Worm (Caenorhabditis elegans) whole organism, late embryonic: ENCODE measurements around the gene strd-1.
A peak's percentile ranks its signal among the peaks of the same experiment; 100 is the strongest.

Experiments
- C08G9.2 ChIP-seq: sonication (generic microtip); optimal IDR thresholded peaks from 2 replicates; lab custom pipeline; 2016; ENCODE audit warnings: mild to moderate bottlenecking, missing genetic modification characterization, moderate library complexity, missing compliant biosample characterization
- C38D4.7 ChIP-seq: fragments of 200-800 bp; sonication (Bioruptor generic); optimal IDR thresholded peaks from 2 replicates; lab custom pipeline; 2018; ENCODE audit warnings: mild to moderate bottlenecking, missing genetic modification characterization, moderate library complexity, missing compliant biosample characterization
- F13H6.1 ChIP-seq: sonication (generic microtip); optimal IDR thresholded peaks from 2 replicates; lab custom pipeline; 2016; ENCODE audit warnings: missing genetic modification characterization, missing compliant biosample characterization
- K02D7.2 ChIP-seq: sonication (generic microtip); optimal IDR thresholded peaks from 2 replicates; lab custom pipeline; 2017; ENCODE audit warnings: mild to moderate bottlenecking, missing genetic modification characterization, missing compliant biosample characterization
- K09A11.1 ChIP-seq: sonication (generic microtip); optimal IDR thresholded peaks from 2 replicates; lab custom pipeline; 2017; ENCODE audit warnings: antibody characterized with exemption, mild to moderate bottlenecking, missing genetic modification characterization, missing compliant biosample characterization; ENCODE audit not compliant: insufficient read depth
- T23F11.4 ChIP-seq: fragments of 200-800 bp; sonication (Bioruptor generic); optimal IDR thresholded peaks from 2 replicates; lab custom pipeline; 2018; ENCODE audit warnings: mild to moderate bottlenecking, missing genetic modification characterization, missing compliant biosample characterization
- Y22D7AL.16 ChIP-seq: sonication (generic microtip); optimal IDR thresholded peaks from 2 replicates; lab custom pipeline; 2016; ENCODE audit warnings: missing genetic modification characterization, missing compliant biosample characterization
- ama-1 ChIP-seq: fragments of 150-350 bp; optimal IDR thresholded peaks from 2 replicates; lab custom pipeline; 2014
- ceh-14 ChIP-seq: sonication (generic microtip); optimal IDR thresholded peaks from 2 replicates; lab custom pipeline; 2016; ENCODE audit warnings: missing genotype, missing genetic modification characterization, missing compliant biosample characterization
- ceh-30 ChIP-seq: fragments of 150-350 bp; optimal IDR thresholded peaks from 2 replicates; lab custom pipeline; 2014; ENCODE audit warnings: missing biosample characterization, missing genetic modification characterization
- ceh-31 ChIP-seq: sonication (generic microtip); optimal IDR thresholded peaks from 2 replicates; lab custom pipeline; 2016; ENCODE audit warnings: missing genetic modification characterization, missing compliant biosample characterization
- che-1 ChIP-seq: sonication (generic microtip); optimal IDR thresholded peaks from 2 replicates; lab custom pipeline; 2016; ENCODE audit warnings: mild to moderate bottlenecking, missing genetic modification characterization, missing compliant biosample characterization
- dve-1 ChIP-seq: sonication (generic microtip); optimal IDR thresholded peaks from 2 replicates; lab custom pipeline; 2017; ENCODE audit warnings: antibody characterized with exemption, mild to moderate bottlenecking, missing genetic modification characterization, missing compliant biosample characterization
- elt-2 ChIP-seq: sonication (generic microtip); optimal IDR thresholded peaks from 2 replicates; lab custom pipeline; 2016; ENCODE audit warnings: missing genetic modification reagents, missing genetic modification characterization, missing compliant biosample characterization
- eyg-1 ChIP-seq: sonication (generic microtip); optimal IDR thresholded peaks from 2 replicates; lab custom pipeline; 2016; ENCODE audit warnings: missing genotype, missing genetic modification characterization, missing compliant biosample characterization
- gmeb-2 ChIP-seq: sonication (generic microtip); optimal IDR thresholded peaks from 2 replicates; lab custom pipeline; 2016; ENCODE audit warnings: missing genetic modification characterization, inconsistent platforms, missing compliant biosample characterization
- hlh-30 ChIP-seq: sonication (generic microtip); optimal IDR thresholded peaks from 2 replicates; lab custom pipeline; 2017; ENCODE audit warnings: antibody characterized with exemption, missing genetic modification characterization, missing compliant biosample characterization; ENCODE audit not compliant: insufficient read depth
- hlh-6 ChIP-seq: sonication (generic microtip); optimal IDR thresholded peaks from 2 replicates; lab custom pipeline; 2016; ENCODE audit warnings: missing genotype, missing genetic modification characterization, missing compliant biosample characterization
- lim-6 ChIP-seq: sonication (generic microtip); optimal IDR thresholded peaks from 2 replicates; lab custom pipeline; 2016; ENCODE audit warnings: missing genetic modification characterization, missing compliant biosample characterization
- nhr-11 ChIP-seq: fragments of 150-350 bp; optimal IDR thresholded peaks from 2 replicates; lab custom pipeline; 2014; ENCODE audit warnings: missing biosample characterization, missing genetic modification characterization
- nhr-232 ChIP-seq: sonication (generic microtip); optimal IDR thresholded peaks from 2 replicates; lab custom pipeline; 2016; ENCODE audit warnings: missing genetic modification characterization, missing compliant biosample characterization
- odd-2 ChIP-seq: sonication (generic microtip); optimal IDR thresholded peaks from 2 replicates; lab custom pipeline; 2017; ENCODE audit warnings: antibody characterized with exemption, mild to moderate bottlenecking, missing genetic modification characterization, missing compliant biosample characterization
- pat-9 ChIP-seq: fragments of 200-800 bp; sonication (Bioruptor generic); optimal IDR thresholded peaks from 2 replicates; lab custom pipeline; 2018; ENCODE audit warnings: mild to moderate bottlenecking, missing genetic modification characterization, moderate library complexity, missing compliant biosample characterization
- rnt-1 ChIP-seq: sonication (generic microtip); optimal IDR thresholded peaks from 2 replicates; lab custom pipeline; 2016; ENCODE audit warnings: missing genetic modification characterization, missing compliant biosample characterization
- sdc-2 ChIP-seq: sonication (generic microtip); optimal IDR thresholded peaks from 2 replicates; lab custom pipeline; 2016; ENCODE audit warnings: missing genotype, missing genetic modification characterization, missing compliant biosample characterization
- sox-4 ChIP-seq: sonication (generic microtip); optimal IDR thresholded peaks from 2 replicates; lab custom pipeline; 2017; ENCODE audit warnings: mild to moderate bottlenecking, missing genetic modification characterization, inconsistent platforms, missing compliant biosample characterization
- ttx-3 ChIP-seq: sonication (generic microtip); optimal IDR thresholded peaks from 2 replicates; lab custom pipeline; 2016; ENCODE audit warnings: missing genetic modification reagents, missing genetic modification characterization, missing compliant biosample characterization
- unc-3 ChIP-seq, 2 experiments: fragments of 200-800 bp in 1 of 2; sonication (Bioruptor generic) in 1 of 2; sonication (generic microtip) in 1 of 2; conservative IDR thresholded peaks in 1 of 2; optimal IDR thresholded peaks in 1 of 2; 2 replicates each; pipeline versions ENCODE4 v1.3.6 to Lab custom; 2016 to 2022; ENCODE audit warnings: missing compliant biosample characterization in 2 of 2, missing genetic modification characterization in 2 of 2, missing genetic modification reagents in 1 of 2
- unc-42 ChIP-seq: sonication (generic microtip); optimal IDR thresholded peaks from 2 replicates; lab custom pipeline; 2016; ENCODE audit warnings: missing genotype, missing genetic modification characterization, missing compliant biosample characterization
- unc-55 ChIP-seq: sonication (generic microtip); optimal IDR thresholded peaks from 2 replicates; lab custom pipeline; 2017; ENCODE audit warnings: missing biosample characterization, missing genetic modification reagents, missing genetic modification characterization
- zip-5 ChIP-seq: sonication (generic microtip); optimal IDR thresholded peaks from 2 replicates; lab custom pipeline; 2016; ENCODE audit warnings: missing genetic modification characterization, missing compliant biosample characterization

The strd-1 gene

DNA sequence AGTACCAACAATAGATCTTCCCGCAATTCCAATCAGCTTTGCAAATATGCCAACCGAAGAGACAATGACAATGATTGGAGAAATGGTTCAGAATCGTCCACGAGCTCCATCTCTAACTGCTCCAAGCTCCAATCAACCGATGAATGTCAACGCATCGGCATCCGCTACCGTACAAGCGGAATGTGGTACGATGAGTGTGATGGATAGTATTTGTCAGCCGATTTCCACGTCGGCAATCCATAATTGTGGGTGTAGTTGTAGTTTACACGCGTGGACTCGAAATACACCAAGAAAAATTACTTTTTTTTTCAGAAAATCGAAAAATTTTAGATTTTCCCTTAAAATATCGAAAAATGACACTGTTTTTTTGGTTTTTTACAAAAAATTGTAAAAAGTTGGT, 4.3 kb upstream of the strd-1 start:
- TF ChIP-seq K09A11.1 (tag; lab: Kevin White, UChicago) = no peak

- TF ChIP-seq sox-4 (tag; lab: Kevin White, UChicago) (no peak), eyg-1 (tag; lab: Kevin White, UChicago) (no peak), hlh-30 (tag; lab: Kevin White, UChicago) (no peak), K02D7.2 (tag; lab: Kevin White, UChicago) (no peak), ceh-30 (no peak), hlh-6 (tag; lab: Kevin White, UChicago) (no peak), odd-2 (tag; lab: Kevin White, UChicago) (no peak), F13H6.1 (tag; lab: Kevin White, UChicago) (no peak), ttx-3 (no peak)
Measured at ce11 chrIII:10945537-10945936, 1.7 kb upstream of the strd-1 start.

DNA sequence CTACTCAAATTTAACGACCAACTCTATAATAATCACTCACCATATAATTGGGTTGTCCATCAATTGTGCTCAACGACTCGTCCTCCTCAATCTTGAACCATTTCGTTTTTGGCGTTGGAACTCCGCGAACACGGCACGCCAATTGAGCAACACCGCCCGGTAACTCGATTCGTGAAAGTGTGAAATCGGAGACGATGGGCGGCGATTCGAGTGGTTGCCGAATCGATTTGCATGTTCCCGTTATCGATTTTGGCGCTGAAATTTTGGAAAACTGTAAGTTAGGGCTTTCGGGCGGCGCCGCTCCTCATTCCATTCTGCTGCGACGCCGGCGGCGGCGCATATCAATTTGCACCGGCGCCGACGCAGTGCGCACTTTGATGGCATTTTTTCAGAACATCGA, 4.5 kb downstream of the strd-1 start:
- no peak for TF ChIP-seq C08G9.2 (tag; lab: Kevin White, UChicago)
- TF ChIP-seq Y22D7AL.16 = no peak
- no peak for TF ChIP-seq zip-5 (tag; lab: Kevin White, UChicago)

DNA sequence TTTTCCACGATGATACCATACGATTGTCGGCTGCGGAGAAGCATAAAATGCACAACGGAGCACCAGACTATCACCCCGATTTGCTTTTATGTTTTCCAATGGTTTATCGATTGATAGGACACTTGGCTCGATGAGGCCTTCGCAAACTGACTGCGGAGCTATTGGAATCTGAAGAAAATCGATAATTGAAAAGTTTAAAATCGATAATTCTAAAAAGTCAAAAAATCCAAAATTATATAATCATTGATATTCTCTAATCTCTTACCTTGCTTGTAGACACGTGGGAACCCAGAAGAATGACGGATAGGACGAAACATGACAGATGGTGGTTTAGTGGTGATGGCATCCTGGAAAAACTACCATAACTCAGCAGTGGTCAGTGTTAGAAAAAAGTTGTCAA, 5.9 kb downstream of the strd-1 start, which contains the start of gene zig-5:
zig-5 (minus strand) TSS at position 349 of the 400 bp plus-strand sequence.
- TF ChIP-seq T23F11.4 = no peak
- TF ChIP-seq unc-3 (GFP tag; conservative IDR thresholded peaks at IDR 0.05; lab: Robert Waterston, UW) = no peak
- no peak for TF ChIP-seq unc-3 (tag; optimal IDR thresholded peaks at IDR 0.05; lab: Kevin White, UChicago)
- TF ChIP-seq unc-42 = no peak
- no peak for TF ChIP-seq ceh-14 (tag; lab: Kevin White, UChicago)
- TF ChIP-seq ceh-31 (tag; lab: Kevin White, UChicago) = no peak
- TF ChIP-seq sdc-2 (tag; lab: Kevin White, UChicago) = no peak
- TF ChIP-seq gmeb-2 (tag; lab: Kevin White, UChicago) = no peak
- TF ChIP-seq ttx-3 = no peak

- TF ChIP-seq elt-2 (no peak), nhr-232 (no peak), nhr-11 (tag; lab: Kevin White, UChicago) (no peak)
Measured at ce11 chrIII:10957236-10957635, 10.0 kb downstream of the strd-1 start.

DNA sequence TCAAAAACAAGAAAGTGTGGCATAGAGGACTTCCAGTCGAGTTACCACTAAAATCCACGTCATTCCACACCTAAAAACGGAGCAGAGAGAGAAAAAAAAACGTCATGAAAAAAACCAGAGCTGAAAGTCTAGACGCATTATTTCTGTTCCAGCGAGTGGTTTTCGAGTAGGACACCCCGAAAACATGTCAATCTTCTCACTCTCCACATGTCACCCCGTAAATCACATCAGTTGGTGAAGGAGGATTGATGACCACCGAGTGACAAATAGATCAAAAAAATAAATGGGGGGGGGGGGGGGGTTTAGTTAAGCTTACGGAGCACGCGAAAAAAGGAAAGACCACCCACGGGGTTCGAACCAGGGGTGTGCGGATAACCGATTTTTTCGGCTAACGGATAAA, 10.5 kb downstream of the strd-1 start:
- TF ChIP-seq unc-55 (peak; percentile 59), ceh-31 (tag; lab: Kevin White, UChicago) (no peak)

DNA sequence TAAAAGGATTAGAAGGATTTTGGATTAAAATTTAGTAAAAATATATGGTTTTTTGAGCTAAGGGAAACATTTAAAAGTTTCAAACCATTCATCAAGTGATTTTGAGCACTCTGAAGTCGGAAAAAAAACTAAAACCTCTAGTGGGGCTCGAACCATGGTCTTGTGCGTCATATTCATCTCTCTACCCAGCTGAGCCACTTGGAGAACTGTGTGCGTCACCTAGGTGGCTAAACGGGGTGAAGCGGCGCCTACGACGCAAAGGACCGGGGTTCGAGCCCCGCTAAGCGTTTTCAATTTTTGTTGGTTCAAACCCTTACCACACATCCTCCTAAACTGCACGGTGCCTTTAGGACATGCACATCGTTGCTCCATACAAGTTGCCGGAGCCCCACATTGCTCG, 13.1 kb downstream of the strd-1 start:
- TF ChIP-seq unc-3 (GFP tag; conservative IDR thresholded peaks at IDR 0.05; lab: Robert Waterston, UW) (no peak), unc-3 (tag; optimal IDR thresholded peaks at IDR 0.05; lab: Kevin White, UChicago) (no peak), hlh-30 (tag; lab: Kevin White, UChicago) (no peak), C38D4.7 (GFP tag; lab: Kevin White, UChicago) (no peak), pat-9 (tag; lab: Kevin White, UChicago) (no peak), che-1 (no peak), gmeb-2 (tag; lab: Kevin White, UChicago) (no peak), C08G9.2 (tag; lab: Kevin White, UChicago) (no peak), lim-6 (no peak), ama-1 (lab: Kevin White, UChicago) (no peak), dve-1 (tag; lab: Kevin White, UChicago) (no peak), rnt-1 (tag; lab: Kevin White, UChicago) (no peak), Y22D7AL.16 (no peak)
